Worm (Caenorhabditis elegans): ENCODE results near the gene F53A9.9.

F53A9.9 gene

ce11 chrX:8723840-8724239 is 3.3 kb upstream of the F53A9.9 start (continued):
- TF ChIP-seq ctbp-1 (GFP tag; IDR thresholded peaks at IDR 0.05): peak; percentile 50; the same call in 1 of the 2 replicates
- no peak for TF ChIP-seq ZK337.2 (GFP tag; IDR thresholded peaks at IDR 0.05)
- no peak for TF ChIP-seq ceh-28 (tag; optimal IDR thresholded peaks at IDR 0.05)
- TF ChIP-seq dve-1 (tag; optimal IDR thresholded peaks at IDR 0.05; ENCODE audit: insufficient read depth): no peak
- TF ChIP-seq ceh-20 (GFP tag; IDR thresholded peaks at IDR 0.05): 0 out of 2 replicates have a peak, but pooled peaks have one; percentile 22
- no peak for TF ChIP-seq madf-5 (GFP tag; IDR thresholded peaks at IDR 0.05)
- no peak for TF ChIP-seq arid-1 (GFP tag; conservative IDR thresholded peaks at IDR 0.05)
- no peak for TF ChIP-seq attf-4 (tag; optimal IDR thresholded peaks at IDR 0.05)
- no peak for TF ChIP-seq fos-1 (tag; optimal IDR thresholded peaks at IDR 0.05)
- no peak for TF ChIP-seq zip-11 (GFP tag; IDR thresholded peaks at IDR 0.05)
- no peak for TF ChIP-seq lir-3 (tag; optimal IDR thresholded peaks at IDR 0.05)
- no peak for TF ChIP-seq nhr-48 (tag; optimal IDR thresholded peaks at IDR 0.05)
- no peak for TF ChIP-seq zfp-2 (tag; optimal IDR thresholded peaks at IDR 0.05)
- TF ChIP-seq tra-1 (GFP tag; IDR thresholded peaks at IDR 0.05): no peak
- no peak for TF ChIP-seq mdt-29 (GFP tag; IDR thresholded peaks at IDR 0.05)
- TF ChIP-seq egl-27 (tag; optimal IDR thresholded peaks at IDR 0.05): no peak
- TF ChIP-seq nhr-77 (tag; optimal IDR thresholded peaks at IDR 0.05): no peak
- TF ChIP-seq spr-3 (GFP tag; optimal IDR thresholded peaks at IDR 0.05): no peak
- no peak for TF ChIP-seq nhr-237 (tag; optimal IDR thresholded peaks at IDR 0.05)
- TF ChIP-seq lin-29 (GFP tag; IDR thresholded peaks at IDR 0.05): no peak
- 0 out of 2 replicates have a peak, but pooled peaks have one; percentile 15 for TF ChIP-seq hmg-1.1 (GFP tag; IDR thresholded peaks at IDR 0.05)
- no peak for TF ChIP-seq dmd-8 (GFP tag; IDR thresholded peaks at IDR 0.05)
- TF ChIP-seq D1046.2 (GFP tag; IDR thresholded peaks at IDR 0.05): no peak
- TF ChIP-seq mep-1 (tag; optimal IDR thresholded peaks at IDR 0.05): no peak
- no peak for TF ChIP-seq gei-8 (GFP tag; optimal IDR thresholded peaks at IDR 0.05)
- no peak for TF ChIP-seq lsy-2 (tag; optimal IDR thresholded peaks at IDR 0.05)
- no peak for TF ChIP-seq ZK546.5 (tag; optimal IDR thresholded peaks at IDR 0.05)
- TF ChIP-seq daf-12 (tag; optimal IDR thresholded peaks at IDR 0.05): no peak
- TF ChIP-seq daf-19 (GFP tag; conservative IDR thresholded peaks at IDR 0.05): no peak
- TF ChIP-seq zag-1 (tag; optimal IDR thresholded peaks at IDR 0.05): no peak
- peak in 1 of 2 experiments; percentile 93 for TF ChIP-seq daf-16 (GFP tag; optimal IDR thresholded peaks at IDR 0.05)
- no peak for TF ChIP-seq daf-16 (tag; optimal IDR thresholded peaks at IDR 0.05)
- TF ChIP-seq hlh-30 (tag; optimal IDR thresholded peaks at IDR 0.05; ENCODE audit: insufficient read depth): no peak
- no peak for TF ChIP-seq dmd-9 (GFP tag; IDR thresholded peaks at IDR 0.05)

DNA sequence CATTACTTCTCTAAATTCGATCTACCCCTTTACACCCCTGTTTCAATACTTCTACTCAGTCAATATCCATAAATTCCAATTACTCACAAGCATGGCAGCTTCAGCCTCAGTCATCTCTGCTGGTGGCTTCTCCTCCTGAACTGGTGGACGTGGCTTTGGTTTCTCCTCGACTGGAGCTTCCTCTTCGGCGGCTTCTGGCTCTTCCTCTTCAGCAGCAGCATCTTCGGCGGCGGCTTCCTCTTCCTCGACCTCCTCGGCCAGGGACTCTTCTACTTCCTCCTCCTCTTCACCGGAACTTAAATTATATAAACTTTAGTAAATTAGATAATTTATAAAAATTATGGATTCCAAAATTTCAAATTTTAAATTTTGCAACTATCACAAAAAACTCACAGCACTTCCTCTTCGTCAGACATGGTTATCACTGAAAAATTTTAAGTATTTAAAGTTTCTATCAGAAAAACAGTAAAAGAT is 2.6 kb upstream of the F53A9.9 start, which contains the start of gene tnt-2:
TSS of gene tnt-2 (minus strand) at position 424 of the 474 bp plus-strand sequence.
- TF ChIP-seq rbr-2 (tag; optimal IDR thresholded peaks at IDR 0.05): no peak
- no peak for TF ChIP-seq nhr-111 (GFP tag; optimal IDR thresholded peaks at IDR 0.05)
- no peak for TF ChIP-seq lir-3 (tag; optimal IDR thresholded peaks at IDR 0.05)
- TF ChIP-seq F26F4.8 (GFP tag; conservative IDR thresholded peaks at IDR 0.05): no peak
- TF ChIP-seq ctbp-1 (GFP tag; IDR thresholded peaks at IDR 0.05): no peak
- peak; percentile 90 for TF ChIP-seq set-16 (GFP tag; IDR thresholded peaks at IDR 0.05)
- TF ChIP-seq nhr-48 (tag; optimal IDR thresholded peaks at IDR 0.05): no peak
- no peak for TF ChIP-seq T20F7.1 (GFP tag; optimal IDR thresholded peaks at IDR 0.05)
- peak; percentile 58 for TF ChIP-seq aha-1 (tag)
- no peak for TF ChIP-seq aly-2 (tag; optimal IDR thresholded peaks at IDR 0.05)

All from whole organism, L4 larva.